Fruit fly (Drosophila melanogaster) whole organism, embryonic: ENCODE results near the gene pygo.

Experiments
- BEAF-32 ChIP-seq: fragments of 200-800 bp; sonication (Bioruptor generic); optimal IDR thresholded peaks from 3 replicates; lab custom pipeline; 2017; ENCODE audit warnings: missing biosample characterization, missing genetic modification characterization, mild to moderate bottlenecking, moderate library complexity, missing genetic modification reagents
- CG10267 ChIP-seq: fragments of 200-800 bp; sonication (Bioruptor generic); optimal IDR thresholded peaks from 2 replicates; lab custom pipeline; 2018; ENCODE audit warnings: missing biosample characterization, mild to moderate bottlenecking, missing genetic modification characterization, moderate library complexity
- CG12104 ChIP-seq: fragments of 200-800 bp; sonication (Bioruptor generic); optimal IDR thresholded peaks from 3 replicates; lab custom pipeline; 2016; ENCODE audit warnings: missing biosample characterization, missing genetic modification characterization
- CG12391 ChIP-seq: fragments of 200-800 bp; sonication (Bioruptor generic); optimal IDR thresholded peaks from 3 replicates; lab custom pipeline; 2018; ENCODE audit warnings: missing biosample characterization, mild to moderate bottlenecking, missing genetic modification characterization, moderate library complexity
- CG15073 ChIP-seq: fragments of 200-800 bp; sonication (Bioruptor generic); optimal IDR thresholded peaks from 2 replicates; lab custom pipeline; 2016; ENCODE audit warnings: missing biosample characterization, missing genetic modification characterization
- CG1603 ChIP-seq: fragments of 200-800 bp; sonication (Bioruptor generic); optimal IDR thresholded peaks from 2 replicates; lab custom pipeline; 2019; ENCODE audit warnings: missing biosample characterization, mild to moderate bottlenecking, missing genetic modification characterization, moderate library complexity
- CG18262 ChIP-seq: fragments of 200-800 bp; optimal IDR thresholded peaks from 3 replicates; lab custom pipeline; 2019; ENCODE audit warnings: missing biosample characterization, mild to moderate bottlenecking, missing genetic modification characterization, moderate library complexity
- CG2712 ChIP-seq: fragments of 200-800 bp; optimal IDR thresholded peaks from 3 replicates; lab custom pipeline; 2019; ENCODE audit warnings: missing biosample characterization, mild to moderate bottlenecking, missing genetic modification characterization, moderate library complexity
- CG30020 ChIP-seq: fragments of 200-800 bp; optimal IDR thresholded peaks from 2 replicates; lab custom pipeline; 2019; ENCODE audit warnings: missing biosample characterization, mild to moderate bottlenecking, missing genetic modification characterization, moderate library complexity
- CG30431 ChIP-seq: fragments of 200-800 bp; sonication (Bioruptor generic); optimal IDR thresholded peaks from 2 replicates; lab custom pipeline; 2017; ENCODE audit warnings: missing biosample characterization, missing genetic modification characterization
- CG31441 ChIP-seq: fragments of 200-800 bp; sonication (Bioruptor generic); IDR thresholded peaks from 2 replicates; pipeline ENCODE4 v1.3.6; 2022; ENCODE audit warnings: missing biosample characterization, missing genetic modification characterization
- CG32772 ChIP-seq: fragments of 200-800 bp; sonication (Bioruptor generic); IDR thresholded peaks from 2 replicates; pipeline ENCODE4 v1.3.6; 2022; ENCODE audit warnings: missing biosample characterization, missing genetic modification characterization
- CG3281 ChIP-seq: fragments of 200-800 bp; sonication (Bioruptor generic); optimal IDR thresholded peaks from 3 replicates; lab custom pipeline; 2017; ENCODE audit warnings: missing biosample characterization, mild to moderate bottlenecking, missing genetic modification characterization
- CG33213 ChIP-seq: fragments of 200-800 bp; sonication (Bioruptor generic); optimal IDR thresholded peaks from 3 replicates; lab custom pipeline; 2016; ENCODE audit warnings: missing biosample characterization, missing genetic modification characterization
- CG3847 ChIP-seq: fragments of 200-800 bp; sonication (Bioruptor generic); IDR thresholded peaks from 2 replicates; pipeline ENCODE4 v1.3.6; 2022; ENCODE audit warnings: missing biosample characterization, missing genetic modification characterization
- CG42726 ChIP-seq: fragments of 200-800 bp; sonication (Bioruptor generic); IDR thresholded peaks from 2 replicates; pipeline ENCODE4 v1.3.6; 2022; ENCODE audit warnings: missing biosample characterization, missing genetic modification characterization; ENCODE audit not compliant: partially characterized antibody
- CG8290 ChIP-seq, 3 experiments: fragments of 200-800 bp; sonication (Bioruptor generic); optimal IDR thresholded peaks; 2 replicates each; lab custom pipeline; 2016 to 2019; ENCODE audit warnings: missing biosample characterization in 3 of 3, missing genetic modification characterization in 3 of 3, mild to moderate bottlenecking in 2 of 3, moderate library complexity in 1 of 3
- CG8924 ChIP-seq: fragments of 200-800 bp; optimal IDR thresholded peaks from 3 replicates; lab custom pipeline; 2019; ENCODE audit warnings: missing biosample characterization, mild to moderate bottlenecking, missing genetic modification characterization, moderate library complexity
- CG9727 ChIP-seq: fragments of 200-800 bp; sonication (Bioruptor generic); optimal IDR thresholded peaks from 3 replicates; lab custom pipeline; 2017; ENCODE audit warnings: missing biosample characterization, mild to moderate bottlenecking, missing genetic modification characterization
- CHES-1-like ChIP-seq: fragments of 200-800 bp; sonication (Bioruptor generic); optimal IDR thresholded peaks from 2 replicates; lab custom pipeline; 2016; ENCODE audit warnings: missing biosample characterization, missing genetic modification characterization
- CTCF ChIP-seq: fragments of 200-800 bp; sonication (Bioruptor generic); optimal IDR thresholded peaks from 2 replicates; lab custom pipeline; 2017; ENCODE audit warnings: missing biosample characterization, mild to moderate bottlenecking, missing genetic modification characterization, moderate library complexity
- Ets65A ChIP-seq: fragments of 200-800 bp; sonication (Bioruptor generic); peaks from one replicate; lab custom pipeline; 2016; ENCODE audit warnings: missing biosample characterization, missing genetic modification characterization
- Ets97D ChIP-seq: fragments of 200-800 bp; sonication (Bioruptor generic); optimal IDR thresholded peaks from 3 replicates; lab custom pipeline; 2016; ENCODE audit warnings: missing biosample characterization, missing genetic modification characterization
- HmgD ChIP-seq: fragments of 200-800 bp; sonication (Bioruptor generic); optimal IDR thresholded peaks from 3 replicates; lab custom pipeline; 2016; ENCODE audit warnings: missing biosample characterization, missing genetic modification characterization
- MESR4 ChIP-seq: fragments of 200-800 bp; sonication (Bioruptor generic); optimal IDR thresholded peaks from 2 replicates; lab custom pipeline; 2018; ENCODE audit warnings: missing biosample characterization, mild to moderate bottlenecking, missing genetic modification characterization, moderate library complexity
- Nf-YB ChIP-seq: fragments of 200-800 bp; sonication (Bioruptor generic); optimal IDR thresholded peaks from 3 replicates; lab custom pipeline; 2019; ENCODE audit warnings: missing biosample characterization, mild to moderate bottlenecking, missing genetic modification characterization, moderate library complexity
- Optix ChIP-seq: fragments of 200-800 bp; sonication (Bioruptor generic); IDR thresholded peaks from 3 replicates; pipeline ENCODE4 v1.3.6; 2022; ENCODE audit warnings: missing biosample characterization, missing genetic modification characterization
- Pdp1 ChIP-seq, 2 experiments: fragments of 200-800 bp; sonication (Bioruptor generic); optimal IDR thresholded peaks; 3 replicates each; lab custom pipeline; 2016; ENCODE audit warnings: missing biosample characterization in 2 of 2, missing genetic modification characterization in 2 of 2, mild to moderate bottlenecking in 1 of 2, moderate library complexity in 1 of 2
- Ptx1 ChIP-seq: fragments of 200-800 bp; sonication (Bioruptor generic); IDR thresholded peaks from 2 replicates; pipeline ENCODE4 v1.3.6; 2022; ENCODE audit warnings: missing biosample characterization, missing genetic modification characterization
- Rx ChIP-seq: fragments of 200-800 bp; sonication (Bioruptor generic); IDR thresholded peaks from 2 replicates; pipeline ENCODE4 v1.3.6; 2022; ENCODE audit warnings: missing biosample characterization, missing genetic modification characterization
- Side ChIP-seq: fragments of 200-800 bp; sonication (Bioruptor generic); optimal IDR thresholded peaks from 2 replicates; lab custom pipeline; 2016; ENCODE audit warnings: missing biosample characterization, missing genetic modification characterization
- ap ChIP-seq: fragments of 200-800 bp; sonication (Bioruptor generic); IDR thresholded peaks from 2 replicates; pipeline ENCODE4 v1.3.6; 2022; ENCODE audit warnings: missing biosample characterization, missing genetic modification characterization
- crc ChIP-seq: fragments of 200-800 bp; sonication (Bioruptor generic); optimal IDR thresholded peaks from 2 replicates; lab custom pipeline; 2016; ENCODE audit warnings: missing biosample characterization, missing genetic modification characterization
- crp ChIP-seq, 2 experiments: fragments of 200-800 bp; sonication (Bioruptor generic); optimal IDR thresholded peaks; 2 replicates in 1 of 2; 3 replicates in 1 of 2; lab custom pipeline; 2017; ENCODE audit warnings: missing biosample characterization in 2 of 2, missing genetic modification characterization in 2 of 2, mild to moderate bottlenecking in 1 of 2, moderate library complexity in 1 of 2
- danr ChIP-seq: fragments of 200-800 bp; sonication (Bioruptor generic); IDR thresholded peaks from 2 replicates; pipeline ENCODE4 v1.3.6; 2022; ENCODE audit warnings: missing biosample characterization, missing genetic modification characterization
- dimm ChIP-seq: fragments of 200-800 bp; sonication (Bioruptor generic); IDR thresholded peaks from 2 replicates; pipeline ENCODE4 v1.3.6; 2022; ENCODE audit warnings: missing biosample characterization, missing genetic modification characterization
- gcm ChIP-seq: fragments of 200-800 bp; sonication (Bioruptor generic); optimal IDR thresholded peaks from 2 replicates; lab custom pipeline; 2019; ENCODE audit warnings: missing biosample characterization, mild to moderate bottlenecking, missing genetic modification characterization, moderate library complexity
- gro ChIP-seq: fragments of 200-800 bp; sonication (Bioruptor generic); optimal IDR thresholded peaks from 2 replicates; lab custom pipeline; 2016; ENCODE audit warnings: missing biosample characterization, missing genetic modification characterization
- gt ChIP-seq: fragments of 200-800 bp; sonication (Bioruptor generic); IDR thresholded peaks from 2 replicates; pipeline ENCODE4 v1.3.6; 2022; ENCODE audit warnings: missing biosample characterization, missing genetic modification characterization
- jumu ChIP-seq: fragments of 200-800 bp; sonication (Bioruptor generic); optimal IDR thresholded peaks from 3 replicates; lab custom pipeline; 2016; ENCODE audit warnings: missing biosample characterization, missing genetic modification characterization
- knrl ChIP-seq: fragments of 200-800 bp; sonication (Bioruptor generic); IDR thresholded peaks from 3 replicates; pipeline ENCODE4 v1.3.6; 2022; ENCODE audit warnings: missing biosample characterization, missing genetic modification characterization; ENCODE audit not compliant: partially characterized antibody
- nmo ChIP-seq: fragments of 200-800 bp; sonication (Bioruptor generic); optimal IDR thresholded peaks from 2 replicates; lab custom pipeline; 2018; ENCODE audit warnings: missing biosample characterization, mild to moderate bottlenecking, missing genetic modification characterization, moderate library complexity
- nom ChIP-seq: fragments of 200-800 bp; sonication (Bioruptor generic); optimal IDR thresholded peaks from 2 replicates; lab custom pipeline; 2017; ENCODE audit warnings: missing biosample characterization, missing genetic modification characterization, mild to moderate bottlenecking, moderate library complexity, missing genetic modification reagents
- odd ChIP-seq: fragments of 200-800 bp; sonication (Bioruptor generic); optimal IDR thresholded peaks from 2 replicates; lab custom pipeline; 2017; ENCODE audit warnings: missing biosample characterization, mild to moderate bottlenecking, missing genetic modification characterization
- rib ChIP-seq: fragments of 200-800 bp; sonication (Bioruptor generic); IDR thresholded peaks from 2 replicates; pipeline ENCODE4 v1.3.6; 2022; ENCODE audit warnings: missing biosample characterization, missing genetic modification characterization
- sens ChIP-seq: fragments of 200-800 bp; sonication (Bioruptor generic); peaks from one replicate; lab custom pipeline; 2016; ENCODE audit warnings: missing biosample characterization, missing genetic modification characterization
- so ChIP-seq: fragments of 200-800 bp; sonication (Bioruptor generic); IDR thresholded peaks from 3 replicates; pipeline ENCODE4 v1.3.6; 2022; ENCODE audit warnings: missing biosample characterization, missing genetic modification characterization
- trem ChIP-seq: fragments of 200-800 bp; optimal IDR thresholded peaks from 3 replicates; lab custom pipeline; 2019; ENCODE audit warnings: missing biosample characterization, mild to moderate bottlenecking, missing genetic modification characterization, moderate library complexity
- unc-4 ChIP-seq: fragments of 200-800 bp; sonication (Bioruptor generic); IDR thresholded peaks from 2 replicates; pipeline ENCODE4 v1.3.6; 2022; ENCODE audit warnings: missing biosample characterization, missing genetic modification characterization; ENCODE audit not compliant: partially characterized antibody

The pygo gene

dm6 chr3R:31610639-31611594, 30.4 kb upstream of the pygo start, which contains the start of gene Med:
Gene Med (plus strand): TSS chr3R:31611046.
- TF ChIP-seq CG33213 (GFP tag; lab: Kevin White, UChicago) = peak; percentile 49
- TF ChIP-seq so (GFP tag; lab: Robert Waterston, UW) = no peak
- no peak for TF ChIP-seq CG3847 (GFP tag; lab: Robert Waterston, UW)
- peak; percentile 85 for TF ChIP-seq sens
- no peak for TF ChIP-seq CG31441
- no peak for TF ChIP-seq gt (GFP tag; lab: Robert Waterston, UW)
- TF ChIP-seq nom = peak; percentile 50
- peak; percentile 16 for TF ChIP-seq CG2712 (tag; lab: Kevin White, UChicago)
- no peak for TF ChIP-seq dimm (GFP tag; lab: Robert Waterston, UW)
- TF ChIP-seq gro (GFP tag; lab: Kevin White, UChicago) = peak; percentile 31
- no peak for TF ChIP-seq CG32772 (GFP tag; lab: Robert Waterston, UW)
- TF ChIP-seq gcm (GFP tag; lab: Kevin White, UChicago) = no peak
- TF ChIP-seq MESR4 (GFP tag; lab: Kevin White, UChicago) = peak; percentile 79
- no peak for TF ChIP-seq CG12391 (tag; lab: Kevin White, UChicago)
- peak; percentile 67 for TF ChIP-seq CG1603 (tag; lab: Kevin White, UChicago)
- TF ChIP-seq Optix (GFP tag; lab: Robert Waterston, UW) = no peak
- TF ChIP-seq CG42726 (GFP tag; lab: Robert Waterston, UW) = no peak
- TF ChIP-seq CG3281 (GFP tag; lab: Kevin White, UChicago) = no peak
- peak; percentile 72 for TF ChIP-seq trem (tag; lab: Kevin White, UChicago)
- no peak for TF ChIP-seq Side (GFP tag; lab: Kevin White, UChicago)
- TF ChIP-seq CG30020 = peak; percentile 40
- no peak for TF ChIP-seq Ets65A (GFP tag; lab: Kevin White, UChicago)
- no peak for TF ChIP-seq knrl (GFP tag; lab: Robert Waterston, UW)
- TF ChIP-seq crc (GFP tag; lab: Kevin White, UChicago) = no peak
- TF ChIP-seq unc-4 (GFP tag; lab: Robert Waterston, UW) = no peak
- TF ChIP-seq odd = no peak
- peak in 1 of 2 experiments; percentile 86 for TF ChIP-seq Pdp1 (GFP tag; optimal IDR thresholded peaks at IDR 0.05; lab: Kevin White, UChicago)
- TF ChIP-seq ap = no peak
- TF ChIP-seq Ptx1 (GFP tag; lab: Robert Waterston, UW) = no peak
- TF ChIP-seq jumu = peak; percentile 22
- TF ChIP-seq BEAF-32 (GFP tag; lab: Kevin White, UChicago) = peak; percentile 58
- peak; percentile 77 for TF ChIP-seq CG9727 (GFP tag; lab: Kevin White, UChicago)
- TF ChIP-seq Ets97D (GFP tag; lab: Kevin White, UChicago) = peak; percentile 72
- TF ChIP-seq crp (GFP tag; optimal IDR thresholded peaks at IDR 0.05; lab: Kevin White, UChicago) = peak in 1 of 2 experiments; percentile 45
- TF ChIP-seq CHES-1-like (GFP tag; lab: Kevin White, UChicago) = peak; percentile 63
- TF ChIP-seq CG15073 (GFP tag; lab: Kevin White, UChicago) = no peak
- peak; percentile 4 for TF ChIP-seq CTCF (GFP tag; lab: Kevin White, UChicago)
- no peak for TF ChIP-seq Nf-YB (GFP tag; lab: Kevin White, UChicago)
- peak; percentile 44 for TF ChIP-seq nmo (GFP tag; lab: Kevin White, UChicago)
- TF ChIP-seq danr (GFP tag; lab: Robert Waterston, UW) = no peak
- peak; percentile 42 for TF ChIP-seq CG10267
- TF ChIP-seq rib (GFP tag; lab: Robert Waterston, UW) = no peak
- no peak for TF ChIP-seq HmgD (GFP tag; lab: Kevin White, UChicago)
- peak; percentile 37 for TF ChIP-seq CG8924 (tag; lab: Kevin White, UChicago)
- peak; percentile 22 for TF ChIP-seq CG18262
- TF ChIP-seq CG30431 (GFP tag; lab: Kevin White, UChicago) = no peak
- TF ChIP-seq CG12104 (GFP tag; lab: Kevin White, UChicago) = no peak
- TF ChIP-seq CG8290 (GFP tag; optimal IDR thresholded peaks at IDR 0.05; lab: Kevin White, UChicago) = no peak
- TF ChIP-seq CG8290 (tag; optimal IDR thresholded peaks at IDR 0.05; lab: Kevin White, UChicago) = peak in 1 of 2 experiments; percentile 20
- no peak for TF ChIP-seq Rx (GFP tag; lab: Robert Waterston, UW)
